Fruit fly (Drosophila melanogaster) whole organism, adult: ENCODE results near the gene CG12590.

Experiments used
- CG11617 ChIP-seq: fragments of 200-800 bp; sonication (Bioruptor generic); optimal IDR thresholded peaks from 2 replicates; lab custom pipeline; 2017; ENCODE audit warnings: mild to moderate bottlenecking, missing biosample characterization, missing genetic modification reagents, missing genetic modification characterization
- CG12768 ChIP-seq: fragments of 200-800 bp; sonication (Bioruptor generic); optimal IDR thresholded peaks from 2 replicates; lab custom pipeline; 2017; ENCODE audit warnings: missing biosample characterization, missing genetic modification characterization, mild to moderate bottlenecking, moderate library complexity, missing genetic modification reagents
- CG14711 ChIP-seq: fragments of 200-800 bp; sonication (Bioruptor generic); optimal IDR thresholded peaks from 2 replicates; lab custom pipeline; 2018; ENCODE audit warnings: missing biosample characterization, mild to moderate bottlenecking, missing genetic modification characterization, moderate library complexity
- CG1620 ChIP-seq: fragments of 200-800 bp; sonication (Bioruptor generic); optimal IDR thresholded peaks from 2 replicates; lab custom pipeline; 2016; ENCODE audit warnings: missing biosample characterization, missing genetic modification characterization
- CG33017 ChIP-seq: fragments of 200-800 bp; sonication (Bioruptor generic); optimal IDR thresholded peaks from 2 replicates; lab custom pipeline; 2018; ENCODE audit warnings: missing biosample characterization, mild to moderate bottlenecking, missing genetic modification characterization, moderate library complexity
- CG5204 ChIP-seq: fragments of 200-800 bp; sonication (Bioruptor generic); optimal IDR thresholded peaks from 2 replicates; lab custom pipeline; 2016; ENCODE audit warnings: missing biosample characterization, missing genetic modification characterization
- CG7045 ChIP-seq: fragments of 200-800 bp; sonication (Bioruptor generic); optimal IDR thresholded peaks from 2 replicates; lab custom pipeline; 2017; ENCODE audit warnings: missing biosample characterization, mild to moderate bottlenecking, missing genetic modification characterization
- CG7101 ChIP-seq: fragments of 200-800 bp; sonication (Bioruptor generic); optimal IDR thresholded peaks from 2 replicates; lab custom pipeline; 2018; ENCODE audit warnings: missing biosample characterization, mild to moderate bottlenecking, missing genetic modification characterization, moderate library complexity
- Clk ChIP-seq: fragments of 200-800 bp; sonication (Bioruptor generic); optimal IDR thresholded peaks from 2 replicates; lab custom pipeline; 2017; ENCODE audit warnings: missing biosample characterization, missing genetic modification characterization
- Crg-1 ChIP-seq: fragments of 200-800 bp; sonication (Bioruptor generic); optimal IDR thresholded peaks from 2 replicates; lab custom pipeline; 2016; ENCODE audit warnings: missing biosample characterization, missing genetic modification characterization
- Hr96 ChIP-seq: fragments of 200-800 bp; sonication (Bioruptor generic); optimal IDR thresholded peaks from 2 replicates; lab custom pipeline; 2016; ENCODE audit warnings: missing biosample characterization, missing genetic modification characterization
- Mnt ChIP-seq: fragments of 200-800 bp; sonication (Bioruptor generic); optimal IDR thresholded peaks from 2 replicates; lab custom pipeline; 2016; ENCODE audit warnings: missing biosample characterization, mild to moderate bottlenecking, missing genetic modification characterization
- bab1 ChIP-seq: fragments of 200-800 bp; sonication (Bioruptor generic); optimal IDR thresholded peaks from 3 replicates; lab custom pipeline; 2019; ENCODE audit warnings: missing biosample characterization, mild to moderate bottlenecking, missing genetic modification characterization, moderate library complexity
- cic ChIP-seq: fragments of 200-800 bp; sonication (Bioruptor generic); optimal IDR thresholded peaks from 2 replicates; lab custom pipeline; 2017; ENCODE audit warnings: missing biosample characterization, mild to moderate bottlenecking, missing genetic modification characterization, moderate library complexity
- cnc ChIP-seq, 2 experiments: fragments of >200 bp; optimal IDR thresholded peaks; 2 replicates each; lab custom pipeline; 2017
- kay ChIP-seq: fragments of 200-800 bp; sonication (Bioruptor generic); peaks from one replicate; lab custom pipeline; 2016; ENCODE audit warnings: missing biosample characterization, missing genetic modification characterization, borderline replicate concordance
- ovo ChIP-seq: fragments of 200-800 bp; sonication (Bioruptor generic); optimal IDR thresholded peaks from 2 replicates; lab custom pipeline; 2016; ENCODE audit warnings: missing biosample characterization, missing genetic modification characterization
- pad ChIP-seq: fragments of 200-800 bp; sonication (Bioruptor generic); optimal IDR thresholded peaks from 3 replicates; lab custom pipeline; 2017; ENCODE audit warnings: missing biosample characterization, missing genetic modification characterization, mild to moderate bottlenecking, moderate library complexity, missing genetic modification reagents
- tj ChIP-seq: fragments of 200-800 bp; sonication (Bioruptor generic); optimal IDR thresholded peaks from 3 replicates; lab custom pipeline; 2017; ENCODE audit warnings: missing biosample characterization, mild to moderate bottlenecking, missing genetic modification characterization, moderate library complexity
- toe ChIP-seq: fragments of 200-800 bp; sonication (Bioruptor generic); optimal IDR thresholded peaks from 2 replicates; lab custom pipeline; 2016; ENCODE audit warnings: missing biosample characterization, missing genetic modification characterization

Gene CG12590

dm6 chr3R:5116425-5116824 is 43.0 kb upstream of the CG12590 start:
- TF ChIP-seq kay (GFP tag; lab: Kevin White, UChicago) (no peak), CG12768 (GFP tag; lab: Kevin White, UChicago) (no peak), Mnt (GFP tag; lab: Kevin White, UChicago) (no peak), Hr96 (GFP tag; lab: Kevin White, UChicago) (no peak), CG7045 (GFP tag; lab: Kevin White, UChicago) (no peak), cnc (optimal IDR thresholded peaks at IDR 0.05; lab: Kevin White, UChicago) (no peak), CG7101 (tag; lab: Kevin White, UChicago) (no peak), CG33017 (tag; lab: Kevin White, UChicago) (no peak), CG14711 (tag; lab: Kevin White, UChicago) (no peak), pad (no peak), bab1 (GFP tag; lab: Kevin White, UChicago) (no peak), tj (GFP tag; lab: Kevin White, UChicago) (no peak), CG11617 (no peak), CG5204 (GFP tag; lab: Kevin White, UChicago) (no peak), Clk (GFP tag; lab: Kevin White, UChicago) (no peak), toe (no peak), cic (GFP tag; lab: Kevin White, UChicago) (no peak), ovo (GFP tag; lab: Kevin White, UChicago) (no peak), CG1620 (no peak)

- TF ChIP-seq CG14711 (tag; lab: Kevin White, UChicago) = no peak
- TF ChIP-seq Clk (GFP tag; lab: Kevin White, UChicago) = no peak
- no peak for TF ChIP-seq toe
- TF ChIP-seq bab1 (GFP tag; lab: Kevin White, UChicago) = no peak
- no peak for TF ChIP-seq CG12768 (GFP tag; lab: Kevin White, UChicago)
- TF ChIP-seq pad = no peak
- TF ChIP-seq CG5204 (GFP tag; lab: Kevin White, UChicago) = no peak
- TF ChIP-seq CG11617 = no peak
- TF ChIP-seq kay (GFP tag; lab: Kevin White, UChicago) = no peak
- TF ChIP-seq ovo (GFP tag; lab: Kevin White, UChicago) = no peak
Observed at dm6 chr3R:5118185-5118584, 41.2 kb upstream of the CG12590 start.

- TF ChIP-seq CG5204 (GFP tag; lab: Kevin White, UChicago) (no peak), CG7045 (GFP tag; lab: Kevin White, UChicago) (no peak), bab1 (GFP tag; lab: Kevin White, UChicago) (no peak), CG12768 (GFP tag; lab: Kevin White, UChicago) (no peak), toe (no peak), CG33017 (tag; lab: Kevin White, UChicago) (no peak), CG14711 (tag; lab: Kevin White, UChicago) (no peak), tj (GFP tag; lab: Kevin White, UChicago) (no peak), Clk (GFP tag; lab: Kevin White, UChicago) (no peak), CG11617 (no peak), Mnt (GFP tag; lab: Kevin White, UChicago) (no peak), Hr96 (GFP tag; lab: Kevin White, UChicago) (no peak)
Observed at dm6 chr3R:5120461-5121214, 38.8 kb upstream of the CG12590 start.

dm6 chr3R:5122266-5123096 is 36.9 kb upstream of the CG12590 start:
- TF ChIP-seq CG1620 (no peak), cic (GFP tag; lab: Kevin White, UChicago) (no peak)

- TF ChIP-seq CG1620 (no peak), CG33017 (tag; lab: Kevin White, UChicago) (no peak), CG14711 (tag; lab: Kevin White, UChicago) (no peak), tj (GFP tag; lab: Kevin White, UChicago) (no peak), Mnt (GFP tag; lab: Kevin White, UChicago) (no peak), Clk (GFP tag; lab: Kevin White, UChicago) (no peak), kay (GFP tag; lab: Kevin White, UChicago) (no peak), cnc (optimal IDR thresholded peaks at IDR 0.05; lab: Kevin White, UChicago) (no peak), Crg-1 (GFP tag; lab: Kevin White, UChicago) (no peak), Hr96 (GFP tag; lab: Kevin White, UChicago) (no peak), CG11617 (no peak), toe (no peak), ovo (GFP tag; lab: Kevin White, UChicago) (no peak), CG12768 (GFP tag; lab: Kevin White, UChicago) (no peak), cic (GFP tag; lab: Kevin White, UChicago) (no peak)
Observed at dm6 chr3R:5124928-5125327, 34.5 kb upstream of the CG12590 start.

dm6 chr3R:5125832-5126231 is 33.6 kb upstream of the CG12590 start:
- TF ChIP-seq Crg-1 (GFP tag; lab: Kevin White, UChicago) = no peak
- TF ChIP-seq bab1 (GFP tag; lab: Kevin White, UChicago) = no peak
- no peak for TF ChIP-seq CG33017 (tag; lab: Kevin White, UChicago)
